Fruit fly (Drosophila melanogaster) whole organism: Measurements from ENCODE around the gene Cht2.

Experiments used
- CG8478 ChIP-seq: fragments of >200 bp; optimal IDR thresholded peaks from 2 replicates; lab custom pipeline; 2018; ENCODE audit warnings: inconsistent platforms
- Dll ChIP-seq: fragments of >200 bp; optimal IDR thresholded peaks from 2 replicates; lab custom pipeline; 2017
- EcR ChIP-seq, 2 experiments: fragments of >200 bp; optimal IDR thresholded peaks; 2 replicates each; lab custom pipeline; 2017; ENCODE audit warnings: missing biosample characterization in 2 of 2, missing genetic modification characterization in 2 of 2, missing genetic modification reagents in 2 of 2
- pan ChIP-seq: fragments of >200 bp; optimal IDR thresholded peaks from 2 replicates; lab custom pipeline; 2017
- psq ChIP-seq: fragments of >200 bp; optimal IDR thresholded peaks from 2 replicates; lab custom pipeline; 2017
- usp ChIP-seq: fragments of >200 bp; optimal IDR thresholded peaks from 2 replicates; lab custom pipeline; 2017; ENCODE audit warnings: missing biosample characterization, missing genetic modification characterization, mixed read lengths

The Cht2 gene

dm6 chr3L:1740129-1740975, 15.4 kb downstream of the Cht2 start:
- no peak for TF ChIP-seq pan (lab: Kevin White, UChicago)
- TF ChIP-seq Dll (lab: Kevin White, UChicago): no peak
- TF ChIP-seq psq (lab: Kevin White, UChicago): no peak
- no peak for TF ChIP-seq usp
- TF ChIP-seq EcR (GFP tag; optimal IDR thresholded peaks at IDR 0.05; lab: Kevin White, UChicago): no peak
- no peak for TF ChIP-seq CG8478 (lab: Kevin White, UChicago)

DNA sequence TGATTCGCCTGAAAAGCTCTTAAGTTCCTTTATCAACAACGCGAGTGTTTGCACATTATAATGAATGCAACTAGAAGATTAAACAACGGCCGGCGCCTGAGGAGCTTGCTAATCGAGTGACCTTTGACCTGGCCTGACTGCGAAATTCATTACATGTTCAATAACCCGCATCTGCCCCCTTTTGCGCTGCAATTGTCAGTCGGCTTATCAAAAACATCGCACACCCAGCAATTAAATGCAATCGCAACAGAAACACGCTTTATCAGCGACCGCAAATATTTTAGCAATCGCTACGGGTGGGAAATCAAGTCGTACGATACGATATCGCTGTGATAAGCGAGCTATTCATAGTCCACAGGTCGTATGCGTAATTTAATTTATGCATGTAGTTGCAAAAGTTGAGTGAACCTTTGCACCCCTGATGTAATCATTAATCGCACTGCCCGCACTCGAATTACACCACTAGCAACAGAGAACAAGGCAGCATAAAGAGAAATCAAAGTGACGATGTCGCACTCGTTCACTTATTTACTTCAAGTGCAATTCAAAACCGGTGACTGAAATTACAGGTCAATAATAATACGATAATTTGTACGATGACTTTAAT, 16.1 kb downstream of the Cht2 start:
- TF ChIP-seq pan (lab: Kevin White, UChicago) (no peak), Dll (lab: Kevin White, UChicago) (no peak), CG8478 (lab: Kevin White, UChicago) (no peak), psq (lab: Kevin White, UChicago) (no peak), EcR (GFP tag; optimal IDR thresholded peaks at IDR 0.05; lab: Kevin White, UChicago) (no peak), usp (no peak)

DNA sequence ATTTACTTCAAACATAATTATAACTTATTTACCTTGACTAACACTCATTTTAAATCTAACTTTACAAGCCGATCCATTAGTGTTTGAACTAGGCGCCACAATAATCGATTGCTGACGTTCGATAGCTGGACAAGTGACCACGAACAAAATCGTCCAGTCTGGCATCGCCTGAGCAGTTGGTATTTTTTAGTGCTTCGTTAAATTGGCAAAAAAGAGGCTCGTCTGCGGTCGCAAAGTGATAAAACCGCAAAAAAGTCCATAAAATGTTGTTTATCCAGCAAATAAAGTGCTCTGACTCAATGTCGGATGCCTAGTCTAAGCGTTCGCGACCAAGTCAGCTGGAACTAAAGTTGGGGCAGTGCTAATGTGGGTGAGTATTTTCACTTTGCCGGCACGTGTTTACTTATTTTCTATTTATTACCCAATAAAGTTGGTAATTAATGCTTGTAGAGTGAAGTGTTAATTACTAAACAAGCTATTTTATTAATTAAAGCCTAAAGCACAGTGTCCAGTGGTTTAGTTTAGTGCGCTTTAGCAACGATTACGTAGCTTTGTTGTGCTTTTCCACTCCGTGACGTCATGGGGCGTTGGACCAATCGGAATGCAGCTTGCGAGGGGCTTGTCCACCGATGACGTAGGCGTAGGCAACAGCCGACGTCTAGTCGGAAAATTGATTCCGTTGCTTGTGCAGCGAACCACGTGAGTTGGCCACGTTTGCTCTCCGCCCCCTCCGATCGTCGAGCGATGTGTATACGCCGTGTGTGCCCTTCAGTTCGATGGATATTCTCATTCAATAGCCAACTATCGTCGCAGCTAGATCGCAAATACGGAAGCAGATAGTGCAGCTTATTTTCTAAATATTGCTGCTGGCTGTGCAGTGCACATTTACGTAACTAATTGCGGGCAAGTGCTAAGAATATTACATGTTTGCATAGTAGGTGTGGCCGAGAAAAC, 17.1 kb downstream of the Cht2 start, which contains the start of gene Gk2:
Gk2 (plus strand) TSS at position 33 of the 954 bp plus-strand sequence.
- TF ChIP-seq psq (lab: Kevin White, UChicago): no peak
- TF ChIP-seq pan (lab: Kevin White, UChicago): no peak
- no peak for TF ChIP-seq usp
- no peak for TF ChIP-seq Dll (lab: Kevin White, UChicago)
- no peak for TF ChIP-seq CG8478 (lab: Kevin White, UChicago)
- TF ChIP-seq EcR (GFP tag; optimal IDR thresholded peaks at IDR 0.05; lab: Kevin White, UChicago): no peak

DNA sequence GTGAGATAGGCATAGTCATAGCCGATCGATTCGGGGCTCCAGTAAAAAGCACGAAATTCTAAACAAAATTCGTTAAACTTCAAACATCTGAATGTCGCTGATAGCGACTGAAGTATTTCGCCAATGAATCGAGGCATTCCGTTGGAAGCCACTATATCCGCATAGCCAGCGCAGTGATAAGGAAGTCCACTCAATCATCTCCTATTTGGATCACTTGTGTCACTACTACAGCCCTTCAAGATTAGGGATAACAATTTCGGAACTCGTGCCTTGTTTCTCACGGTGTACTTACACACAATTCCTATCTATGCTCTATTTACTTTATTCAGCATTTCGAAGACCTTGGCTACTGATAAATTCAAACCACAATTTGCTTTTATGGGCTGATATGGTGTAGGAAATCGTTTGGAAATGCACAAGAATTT, 17.8 kb downstream of the Cht2 start, which contains the start of gene PIG-Wb:
PIG-Wb (minus strand) TSS at position 209 of the 425 bp plus-strand sequence.
- TF ChIP-seq CG8478 (lab: Kevin White, UChicago) (no peak), usp (no peak), Dll (lab: Kevin White, UChicago) (no peak), EcR (GFP tag; optimal IDR thresholded peaks at IDR 0.05; lab: Kevin White, UChicago) (no peak), pan (lab: Kevin White, UChicago) (no peak), psq (lab: Kevin White, UChicago) (no peak)

DNA sequence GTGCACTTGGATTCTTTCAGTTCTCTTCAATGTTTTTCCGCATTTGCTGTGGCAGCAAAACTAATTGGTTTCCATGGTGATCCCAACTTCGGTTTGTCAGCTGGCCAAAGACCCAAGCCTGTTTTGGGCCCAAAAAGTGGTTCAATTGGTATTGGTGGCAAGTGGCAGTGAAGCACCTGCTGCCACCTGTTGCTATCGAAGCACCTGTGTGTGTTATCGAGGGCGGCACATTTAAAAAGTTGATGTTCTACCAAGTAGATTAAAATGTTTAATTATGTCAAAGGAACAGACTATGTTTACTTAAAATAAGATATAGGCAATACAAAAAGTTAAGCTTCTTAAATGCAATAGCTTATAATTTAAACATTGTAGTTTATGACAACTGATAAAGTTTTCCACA, 20.1 kb downstream of the Cht2 start, which contains the start of gene Oseg4:
Oseg4 (minus strand) TSS at position 165 of the 400 bp plus-strand sequence.
- TF ChIP-seq usp: no peak
- TF ChIP-seq pan (lab: Kevin White, UChicago): no peak
- TF ChIP-seq CG8478 (lab: Kevin White, UChicago): no peak

DNA sequence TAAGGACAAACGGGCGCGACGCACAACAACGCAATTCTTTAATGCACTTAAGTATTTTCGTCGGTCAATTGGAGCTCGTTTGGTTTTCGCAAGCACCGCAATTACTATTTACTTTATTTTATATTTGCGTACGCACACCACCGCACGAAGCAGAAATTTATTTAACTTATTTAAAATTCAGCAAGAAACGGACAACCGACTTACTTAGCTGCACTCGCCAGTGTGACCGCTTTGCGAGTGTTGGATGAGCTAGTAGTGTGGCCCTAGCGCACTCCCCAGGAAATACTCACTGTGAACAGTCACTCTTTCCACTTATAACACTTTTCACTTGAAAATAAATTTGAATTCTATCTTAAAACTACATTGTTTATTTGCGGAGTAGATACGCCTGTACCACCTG, 24.9 kb downstream of the Cht2 start, which contains the start of gene drpr:
drpr (minus strand) TSS at position 235 of the 400 bp plus-strand sequence.
- TF ChIP-seq usp (no peak), psq (lab: Kevin White, UChicago) (no peak), EcR (GFP tag; optimal IDR thresholded peaks at IDR 0.05; lab: Kevin White, UChicago) (no peak), CG8478 (lab: Kevin White, UChicago) (no peak), Dll (lab: Kevin White, UChicago) (no peak), pan (lab: Kevin White, UChicago) (no peak)

- TF ChIP-seq Dll (lab: Kevin White, UChicago) (no peak), usp (no peak), EcR (GFP tag; optimal IDR thresholded peaks at IDR 0.05; lab: Kevin White, UChicago) (no peak), pan (lab: Kevin White, UChicago) (no peak), CG8478 (lab: Kevin White, UChicago) (no peak), psq (lab: Kevin White, UChicago) (no peak)
Measured at dm6 chr3L:1730160-1730595, 25.6 kb downstream of the Cht2 start.

DNA sequence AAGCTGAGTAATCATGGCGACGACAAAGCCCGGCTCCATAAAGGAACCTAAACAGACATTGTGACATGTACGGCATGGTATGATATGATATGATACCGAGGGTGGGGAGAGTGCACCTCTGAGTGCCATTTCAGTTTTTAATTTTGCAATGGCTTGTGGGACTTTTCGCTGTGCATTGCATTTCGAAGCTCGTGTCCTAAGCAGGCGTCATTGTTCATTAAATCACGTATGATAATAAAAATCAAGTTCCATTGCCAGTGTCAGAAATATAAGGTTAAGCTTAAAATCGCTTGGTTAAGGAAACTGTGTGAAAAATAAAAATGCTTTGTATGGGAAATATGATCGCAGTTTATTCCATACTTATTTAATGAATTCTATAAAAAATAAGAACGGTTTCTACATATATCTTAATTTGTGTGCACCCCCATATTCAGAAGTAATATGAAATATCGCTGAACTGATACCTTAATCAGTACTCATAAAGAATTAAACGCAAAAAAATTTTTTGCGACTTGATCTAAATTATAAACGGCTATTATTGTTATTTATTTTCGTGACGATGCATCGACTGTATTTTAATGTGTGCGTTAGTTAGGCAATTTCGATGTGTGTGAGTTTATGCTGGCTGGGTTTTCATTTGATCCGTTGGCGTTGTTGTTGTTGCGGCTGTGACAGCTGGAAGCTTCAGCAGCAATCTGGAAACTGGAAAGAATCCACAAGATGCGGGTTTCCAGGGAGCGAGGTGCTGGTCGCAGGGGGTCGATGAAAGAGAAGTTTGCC, 26.2 kb downstream of the Cht2 start:
- TF ChIP-seq psq (lab: Kevin White, UChicago): no peak
- no peak for TF ChIP-seq EcR (GFP tag; optimal IDR thresholded peaks at IDR 0.05; lab: Kevin White, UChicago)
- TF ChIP-seq pan (lab: Kevin White, UChicago): no peak
- TF ChIP-seq usp: no peak
- TF ChIP-seq CG8478 (lab: Kevin White, UChicago): no peak
- TF ChIP-seq Dll (lab: Kevin White, UChicago): no peak

dm6 chr3L:1727431-1727830, 28.3 kb downstream of the Cht2 start:
- TF ChIP-seq usp (no peak), Dll (lab: Kevin White, UChicago) (no peak), psq (lab: Kevin White, UChicago) (no peak), pan (lab: Kevin White, UChicago) (no peak), CG8478 (lab: Kevin White, UChicago) (no peak), EcR (GFP tag; optimal IDR thresholded peaks at IDR 0.05; lab: Kevin White, UChicago) (no peak)

dm6 chr3L:1726747-1727146, 29.0 kb downstream of the Cht2 start:
- TF ChIP-seq usp: no peak
- no peak for TF ChIP-seq pan (lab: Kevin White, UChicago)
- no peak for TF ChIP-seq psq (lab: Kevin White, UChicago)
- TF ChIP-seq CG8478 (lab: Kevin White, UChicago): no peak
- no peak for TF ChIP-seq EcR (GFP tag; optimal IDR thresholded peaks at IDR 0.05; lab: Kevin White, UChicago)
- TF ChIP-seq Dll (lab: Kevin White, UChicago): no peak
